Worm (Caenorhabditis elegans) whole organism, mixed stage, embryonic: ENCODE results near the gene vha-7.

Experiments used
- blmp-1 ChIP-seq: fragments of 150-350 bp; optimal IDR thresholded peaks from 2 replicates; lab custom pipeline; 2014; ENCODE audit warnings: missing biosample characterization, missing genetic modification characterization
- ceh-39 ChIP-seq: fragments of 150-350 bp; optimal IDR thresholded peaks from 2 replicates; lab custom pipeline; 2014; ENCODE audit warnings: missing biosample characterization, missing genetic modification characterization
- ces-1 ChIP-seq: fragments of 150-350 bp; optimal IDR thresholded peaks from 2 replicates; lab custom pipeline; 2014; ENCODE audit warnings: missing biosample characterization, missing genetic modification reagents, missing genetic modification characterization
- elt-3 ChIP-seq: fragments of 150-350 bp; optimal IDR thresholded peaks from 2 replicates; lab custom pipeline; 2014; ENCODE audit warnings: missing biosample characterization, missing genetic modification characterization
- lsy-2 ChIP-seq: fragments of 150-350 bp; optimal IDR thresholded peaks from 2 replicates; lab custom pipeline; 2014; ENCODE audit warnings: missing biosample characterization, missing genetic modification characterization
- mls-2 ChIP-seq: sonication (generic microtip); optimal IDR thresholded peaks from 2 replicates; lab custom pipeline; 2016; ENCODE audit warnings: mild to moderate bottlenecking, missing genetic modification characterization, moderate library complexity, missing compliant biosample characterization
- nhr-12 ChIP-seq: fragments of 150-350 bp; optimal IDR thresholded peaks from 2 replicates; lab custom pipeline; 2014; ENCODE audit warnings: missing biosample characterization, missing genetic modification characterization
- snpc-4 ChIP-seq: fragments of 150-350 bp; optimal IDR thresholded peaks from 2 replicates; lab custom pipeline; 2014; ENCODE audit warnings: missing biosample characterization, missing genetic modification characterization
- unc-62 ChIP-seq: fragments of 150-350 bp; optimal IDR thresholded peaks from 2 replicates; lab custom pipeline; 2014; ENCODE audit warnings: missing biosample characterization, missing genetic modification reagents, missing genetic modification characterization

DNA sequence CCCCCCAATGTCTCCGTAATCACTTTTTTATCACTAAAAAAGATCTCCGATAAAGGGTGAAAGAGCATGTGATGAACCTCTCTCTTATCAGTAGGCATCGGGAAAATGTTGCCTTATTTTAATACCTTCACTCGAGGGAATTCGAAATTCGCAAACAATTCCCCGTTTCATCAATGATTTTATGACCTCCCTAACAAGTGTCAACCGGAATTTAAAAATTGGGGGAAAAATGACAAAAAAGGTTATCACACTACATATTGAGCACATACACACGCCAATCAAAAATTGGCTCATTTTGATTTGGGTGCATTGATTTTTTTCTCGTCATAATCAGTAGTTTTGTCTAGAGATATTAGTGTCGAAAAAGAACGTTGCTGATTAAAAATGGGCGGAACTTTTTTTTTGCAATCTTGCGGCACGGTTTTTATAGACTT, 49.5 kb downstream of the vha-7 start:
- TF ChIP-seq elt-3 (tag; lab: Kevin White, UChicago) (no peak), mls-2 (tag; lab: Kevin White, UChicago) (no peak), lsy-2 (tag; lab: Kevin White, UChicago) (no peak), nhr-12 (tag; lab: Kevin White, UChicago) (no peak), unc-62 (GFP tag; lab: Kevin White, UChicago) (no peak), ces-1 (GFP tag; lab: Kevin White, UChicago) (no peak), snpc-4 (tag; lab: Kevin White, UChicago) (no peak), blmp-1 (no peak), ceh-39 (tag; lab: Kevin White, UChicago) (no peak)
